Fruit fly (Drosophila melanogaster): ENCODE measurements around the gene CG14658.

DNA sequence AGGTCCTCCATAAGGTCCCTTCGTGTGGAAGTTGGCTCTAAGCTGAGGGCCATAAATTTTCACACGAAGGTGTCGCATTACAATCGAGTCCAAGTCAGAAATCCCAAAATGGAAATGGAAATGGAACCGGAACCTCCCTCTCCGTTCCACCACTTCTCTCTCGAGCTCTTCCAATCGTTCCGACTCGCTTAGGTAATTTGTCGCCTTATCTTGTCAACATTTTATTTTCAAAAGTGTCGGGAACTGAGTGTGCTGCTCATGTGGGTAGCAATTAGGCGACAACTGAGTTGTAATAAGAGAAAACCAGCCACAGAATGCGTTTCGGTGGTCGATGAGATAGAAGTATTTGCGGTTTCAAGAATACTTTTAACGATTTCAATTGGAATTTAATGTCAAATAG, 10.4 kb upstream of the CG14658 start:
- TF ChIP-seq CG7045 (GFP tag; optimal IDR thresholded peaks at IDR 0.05) (no peak), CG14711 (tag; optimal IDR thresholded peaks at IDR 0.05) (no peak), kay (GFP tag; ENCODE audit: borderline replicate concordance) (no peak), Crg-1 (GFP tag; optimal IDR thresholded peaks at IDR 0.05) (no peak), pad (GFP tag; optimal IDR thresholded peaks at IDR 0.05) (no peak), toe (GFP tag; optimal IDR thresholded peaks at IDR 0.05) (no peak), bab1 (GFP tag; optimal IDR thresholded peaks at IDR 0.05) (no peak)

Measured in whole organism, adult.